Worm (Caenorhabditis elegans) whole organism, mixed stage, embryonic: ENCODE measurements around the gene ubc-15.
A peak's percentile ranks its signal among the peaks of the same experiment; 100 is the strongest.

ENCODE experiments used
- bed-3 ChIP-seq: fragments of 200-800 bp; sonication (Bioruptor generic); optimal IDR thresholded peaks from 3 replicates; lab custom pipeline; 2018; ENCODE audit warnings: mild to moderate bottlenecking, missing genetic modification characterization, moderate library complexity, missing compliant biosample characterization
- ceh-39 ChIP-seq: fragments of 150-350 bp; optimal IDR thresholded peaks from 2 replicates; lab custom pipeline; 2014; ENCODE audit warnings: missing biosample characterization, missing genetic modification characterization
- elt-3 ChIP-seq: fragments of 150-350 bp; optimal IDR thresholded peaks from 2 replicates; lab custom pipeline; 2014; ENCODE audit warnings: missing biosample characterization, missing genetic modification characterization
- flh-1 ChIP-seq: fragments of 200-800 bp; sonication (Bioruptor generic); optimal IDR thresholded peaks from 2 replicates; lab custom pipeline; 2018; ENCODE audit warnings: mild to moderate bottlenecking, missing genetic modification characterization, moderate library complexity, missing compliant biosample characterization
- mls-2 ChIP-seq: sonication (generic microtip); optimal IDR thresholded peaks from 2 replicates; lab custom pipeline; 2016; ENCODE audit warnings: mild to moderate bottlenecking, missing genetic modification characterization, moderate library complexity, missing compliant biosample characterization
- nhr-28 ChIP-seq: fragments of 150-350 bp; optimal IDR thresholded peaks from 2 replicates; lab custom pipeline; 2014; ENCODE audit warnings: missing biosample characterization, missing genetic modification characterization
- nhr-76 ChIP-seq: sonication (generic microtip); optimal IDR thresholded peaks from 2 replicates; lab custom pipeline; 2017; ENCODE audit warnings: missing biosample characterization, missing genetic modification characterization
- pha-4 ChIP-seq: fragments of 150-350 bp; optimal IDR thresholded peaks from 2 replicates; lab custom pipeline; 2018; ENCODE audit warnings: missing biosample characterization, missing genetic modification reagents, missing genetic modification characterization
- tbx-8 ChIP-seq: fragments of 200-800 bp; sonication (Bioruptor generic); optimal IDR thresholded peaks from 2 replicates; lab custom pipeline; 2018; ENCODE audit warnings: mild to moderate bottlenecking, missing genetic modification characterization, moderate library complexity, missing compliant biosample characterization
- unc-120 ChIP-seq: sonication (generic microtip); optimal IDR thresholded peaks from 2 replicates; lab custom pipeline; 2017; ENCODE audit warnings: missing genetic modification characterization, missing compliant biosample characterization; ENCODE audit not compliant: poor library complexity, severe bottlenecking

- TF ChIP-seq ceh-39 (tag; lab: Kevin White, UChicago) (no peak), bed-3 (GFP tag; lab: Kevin White, UChicago) (no peak), nhr-28 (tag; lab: Kevin White, UChicago) (no peak), elt-3 (tag; lab: Kevin White, UChicago) (no peak), tbx-8 (GFP tag; lab: Kevin White, UChicago) (no peak), mls-2 (peak; percentile 51), pha-4 (no peak), flh-1 (GFP tag; lab: Kevin White, UChicago) (no peak), nhr-76 (tag; lab: Kevin White, UChicago) (no peak), unc-120 (tag; lab: Kevin White, UChicago) (no peak)
Observed at ce11 chrII:2859873-2860821, 53.3 kb downstream of the ubc-15 start.
